Worm (Caenorhabditis elegans) whole organism, L4 larva: Measurements from ENCODE around the gene srx-87.

Source experiments
- egl-27 ChIP-seq: sonication (generic microtip); optimal IDR thresholded peaks from 3 replicates; lab custom pipeline; 2017; ENCODE audit warnings: missing biosample characterization, missing genetic modification reagents, missing genetic modification characterization
- lin-39 ChIP-seq: fragments of 150-350 bp; optimal IDR thresholded peaks from 2 replicates; lab custom pipeline; 2014; ENCODE audit warnings: missing biosample characterization, missing genetic modification reagents, missing genetic modification characterization
- nhr-11 ChIP-seq: fragments of 150-350 bp; optimal IDR thresholded peaks from 2 replicates; lab custom pipeline; 2014; ENCODE audit warnings: missing biosample characterization, missing genetic modification characterization

DNA sequence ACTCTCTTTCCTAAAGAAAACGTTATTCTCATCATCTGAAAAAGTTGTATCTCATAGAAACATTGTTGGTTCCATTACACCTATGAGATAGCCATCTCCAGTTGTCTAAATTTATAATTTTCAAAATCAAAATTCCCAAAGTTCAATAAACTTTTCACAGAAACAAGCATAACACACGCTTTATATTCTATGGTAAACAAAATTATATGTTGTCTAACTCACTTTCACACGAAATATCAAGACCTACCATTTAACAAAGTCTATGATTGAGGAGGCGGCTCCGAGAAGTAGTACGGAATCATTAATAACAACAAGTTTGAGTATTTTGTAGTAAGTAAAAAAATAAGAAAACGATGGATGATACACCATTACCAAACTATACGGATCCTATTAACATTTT is 34.1 kb downstream of the srx-87 start, which contains the start of gene srx-84:
- TF ChIP-seq egl-27 (tag; lab: Kevin White, UChicago) (no peak), nhr-11 (tag; lab: Kevin White, UChicago) (no peak), lin-39 (tag; lab: Kevin White, UChicago) (no peak)
